Worm (Caenorhabditis elegans) whole organism, L1 larva: ENCODE results near the gene Y38H8A.7.

Source experiments
- F16B12.6 ChIP-seq: fragments of 150-350 bp; optimal IDR thresholded peaks from 2 replicates; lab custom pipeline; 2014; ENCODE audit warnings: missing biosample characterization, missing genetic modification characterization
- aha-1 ChIP-seq: fragments of 150-350 bp; optimal IDR thresholded peaks from 2 replicates; lab custom pipeline; 2014; ENCODE audit warnings: missing biosample characterization, missing genetic modification characterization
- blmp-1 ChIP-seq: fragments of 150-350 bp; optimal IDR thresholded peaks from 2 replicates; lab custom pipeline; 2014; ENCODE audit warnings: missing biosample characterization, missing genetic modification characterization
- ceh-8 ChIP-seq: fragments of 200-800 bp; sonication (Bioruptor generic); optimal IDR thresholded peaks from 2 replicates; lab custom pipeline; 2018; ENCODE audit warnings: mild to moderate bottlenecking, missing genetic modification characterization, moderate library complexity, missing compliant biosample characterization
- ceh-82 ChIP-seq, 3 experiments: fragments of 150-350 bp in 1 of 3; sonication (generic microtip) in 2 of 3; optimal IDR thresholded peaks; 2 replicates each; lab custom pipeline; 2014 to 2017; ENCODE audit warnings: missing biosample characterization in 3 of 3, missing genetic modification characterization in 3 of 3
- ceh-90 ChIP-seq: sonication (generic microtip); optimal IDR thresholded peaks from 2 replicates; lab custom pipeline; 2016; ENCODE audit warnings: missing genetic modification characterization, missing compliant biosample characterization
- ces-1 ChIP-seq: fragments of 150-350 bp; optimal IDR thresholded peaks from 2 replicates; lab custom pipeline; 2014; ENCODE audit warnings: missing biosample characterization, missing genetic modification reagents, missing genetic modification characterization
- dpl-1 ChIP-seq, 3 experiments: fragments of 150-350 bp in 2 of 3; sonication (generic microtip) in 1 of 3; optimal IDR thresholded peaks; 2 replicates each; lab custom pipeline; 2014 to 2017; ENCODE audit warnings: missing biosample characterization in 3 of 3, missing genetic modification characterization in 3 of 3, missing genetic modification reagents in 3 of 3
- efl-1 ChIP-seq, 4 experiments: fragments of 150-350 bp; optimal IDR thresholded peaks in 3 of 4; peaks in 1 of 4; 1 replicate in 1 of 4; 2 replicates in 3 of 4; lab custom pipeline; 2014; ENCODE audit warnings: missing biosample characterization in 2 of 4, missing genetic modification characterization in 2 of 4, missing genetic modification reagents in 2 of 4
- efl-3 ChIP-seq: fragments of 200-800 bp; sonication (Bioruptor generic); optimal IDR thresholded peaks from 2 replicates; lab custom pipeline; 2018; ENCODE audit warnings: mild to moderate bottlenecking, missing genetic modification characterization, missing compliant biosample characterization
- egl-13 ChIP-seq: sonication (generic microtip); optimal IDR thresholded peaks from 2 replicates; lab custom pipeline; 2016; ENCODE audit warnings: missing genotype, missing genetic modification reagents, missing genetic modification characterization, missing compliant biosample characterization
- elt-3 ChIP-seq, 6 experiments: fragments of 150-350 bp in 1 of 6; sonication (generic microtip); optimal IDR thresholded peaks; 2 replicates each; lab custom pipeline; 2017 to 2018; ENCODE audit warnings: missing biosample characterization in 6 of 6, missing genetic modification characterization in 6 of 6, inconsistent platforms in 1 of 6
- fkh-10 ChIP-seq: sonication (generic microtip); optimal IDR thresholded peaks from 2 replicates; lab custom pipeline; 2017; ENCODE audit warnings: missing biosample characterization, missing genetic modification reagents, missing genetic modification characterization
- fkh-4 ChIP-seq: sonication (generic microtip); optimal IDR thresholded peaks from 2 replicates; lab custom pipeline; 2016; ENCODE audit warnings: missing compliant biosample characterization, missing genetic modification characterization, borderline replicate concordance
- fkh-8 ChIP-seq: sonication (generic microtip); optimal IDR thresholded peaks from 2 replicates; lab custom pipeline; 2016; ENCODE audit warnings: mild to moderate bottlenecking, missing genetic modification characterization, missing compliant biosample characterization
- fos-1 ChIP-seq: fragments of 150-350 bp; optimal IDR thresholded peaks from 2 replicates; lab custom pipeline; 2014; ENCODE audit warnings: missing biosample characterization, missing genetic modification characterization
- hlh-4 ChIP-seq: sonication (generic microtip); optimal IDR thresholded peaks from 2 replicates; lab custom pipeline; 2016; ENCODE audit warnings: mild to moderate bottlenecking, missing genetic modification characterization, missing compliant biosample characterization
- hpl-2 ChIP-seq: fragments of 150-350 bp; optimal IDR thresholded peaks from 2 replicates; lab custom pipeline; 2014; ENCODE audit warnings: missing biosample characterization, missing genetic modification reagents, missing genetic modification characterization
- isw-1 ChIP-seq: fragments of 200-800 bp; sonication (Bioruptor generic); IDR thresholded peaks from 2 replicates; pipeline ENCODE4 v1.3.6; 2022; ENCODE audit warnings: missing genetic modification characterization, missing compliant biosample characterization
- lin-13 ChIP-seq: fragments of 150-350 bp; optimal IDR thresholded peaks from 2 replicates; lab custom pipeline; 2014; ENCODE audit warnings: missing biosample characterization, missing genetic modification reagents, missing genetic modification characterization
- lin-35 ChIP-seq, 2 experiments: fragments of 150-350 bp; optimal IDR thresholded peaks; 2 replicates each; lab custom pipeline; 2014; ENCODE audit warnings: missing biosample characterization in 2 of 2, missing genetic modification characterization in 2 of 2, missing genetic modification reagents in 2 of 2
- lin-39 ChIP-seq: fragments of 150-350 bp; optimal IDR thresholded peaks from 2 replicates; lab custom pipeline; 2014; ENCODE audit warnings: missing biosample characterization, missing genetic modification reagents, missing genetic modification characterization
- lsy-2 ChIP-seq, 2 experiments: fragments of 150-350 bp; optimal IDR thresholded peaks; 2 replicates each; lab custom pipeline; 2014; ENCODE audit warnings: missing biosample characterization in 2 of 2, missing genetic modification characterization in 2 of 2
- mep-1 ChIP-seq: fragments of 150-350 bp; optimal IDR thresholded peaks from 2 replicates; lab custom pipeline; 2014; ENCODE audit warnings: missing biosample characterization, missing genetic modification characterization
- nhr-11 ChIP-seq: fragments of 150-350 bp; optimal IDR thresholded peaks from 2 replicates; lab custom pipeline; 2014; ENCODE audit warnings: missing biosample characterization, missing genetic modification characterization
- nhr-12 ChIP-seq: sonication (generic microtip); optimal IDR thresholded peaks from 2 replicates; lab custom pipeline; 2017; ENCODE audit warnings: missing biosample characterization, missing genetic modification characterization
- nhr-19 ChIP-seq: fragments of 200-800 bp; sonication (Bioruptor generic); conservative IDR thresholded peaks from 2 replicates; pipeline ENCODE4 v1.3.6; 2022; ENCODE audit warnings: missing genetic modification characterization, missing compliant biosample characterization
- nhr-237 ChIP-seq: fragments of 150-350 bp; optimal IDR thresholded peaks from 2 replicates; lab custom pipeline; 2014; ENCODE audit warnings: missing biosample characterization, missing genetic modification characterization
- nhr-28 ChIP-seq: fragments of 150-350 bp; optimal IDR thresholded peaks from 2 replicates; lab custom pipeline; 2014; ENCODE audit warnings: missing biosample characterization, missing genetic modification characterization
- nhr-47 ChIP-seq: sonication (generic microtip); optimal IDR thresholded peaks from 2 replicates; lab custom pipeline; 2016; ENCODE audit warnings: mild to moderate bottlenecking, missing genetic modification characterization, moderate library complexity, missing compliant biosample characterization
- nhr-71 ChIP-seq: sonication (generic microtip); optimal IDR thresholded peaks from 2 replicates; lab custom pipeline; 2016; ENCODE audit warnings: mild to moderate bottlenecking, missing genetic modification characterization, moderate library complexity, missing compliant biosample characterization
- nhr-76 ChIP-seq: sonication (generic microtip); optimal IDR thresholded peaks from 2 replicates; lab custom pipeline; 2017; ENCODE audit warnings: missing biosample characterization, missing genetic modification characterization
- nhr-77 ChIP-seq: fragments of 150-350 bp; optimal IDR thresholded peaks from 2 replicates; lab custom pipeline; 2014; ENCODE audit warnings: missing biosample characterization, missing genetic modification characterization
- pag-3 ChIP-seq: sonication (generic microtip); optimal IDR thresholded peaks from 2 replicates; lab custom pipeline; 2017; ENCODE audit warnings: missing genetic modification characterization, mild to moderate bottlenecking, missing compliant biosample characterization, antibody characterized with exemption, borderline replicate concordance; ENCODE audit not compliant: insufficient read depth
- rnt-1 ChIP-seq: sonication (generic microtip); optimal IDR thresholded peaks from 2 replicates; lab custom pipeline; 2016; ENCODE audit warnings: mild to moderate bottlenecking, missing genetic modification characterization, moderate library complexity, missing compliant biosample characterization
- skn-1 ChIP-seq: fragments of 150-350 bp; optimal IDR thresholded peaks from 2 replicates; lab custom pipeline; 2014; ENCODE audit warnings: missing biosample characterization, missing genetic modification characterization
- snpc-4 ChIP-seq: fragments of 150-350 bp; optimal IDR thresholded peaks from 2 replicates; lab custom pipeline; 2014; ENCODE audit warnings: missing biosample characterization, missing genetic modification characterization
- snu-23 ChIP-seq: sonication (generic microtip); optimal IDR thresholded peaks from 2 replicates; lab custom pipeline; 2016; ENCODE audit warnings: missing genetic modification characterization, missing compliant biosample characterization
- sox-4 ChIP-seq: sonication (generic microtip); optimal IDR thresholded peaks from 2 replicates; lab custom pipeline; 2016; ENCODE audit warnings: missing genetic modification characterization, missing compliant biosample characterization
- tbx-2 ChIP-seq: sonication (generic microtip); optimal IDR thresholded peaks from 2 replicates; lab custom pipeline; 2016; ENCODE audit warnings: missing genetic modification characterization, missing compliant biosample characterization
- unc-86 ChIP-seq: sonication (generic microtip); optimal IDR thresholded peaks from 2 replicates; lab custom pipeline; 2016; ENCODE audit warnings: missing genetic modification characterization, missing compliant biosample characterization
- vab-15 ChIP-seq: sonication (generic microtip); optimal IDR thresholded peaks from 2 replicates; lab custom pipeline; 2017; ENCODE audit warnings: missing genotype, mild to moderate bottlenecking, missing genetic modification characterization, missing compliant biosample characterization
- zag-1 ChIP-seq: fragments of 150-350 bp; optimal IDR thresholded peaks from 2 replicates; lab custom pipeline; 2014; ENCODE audit warnings: missing biosample characterization, missing genetic modification characterization
- zip-4 ChIP-seq: fragments of 200-800 bp; sonication (Bioruptor generic); optimal IDR thresholded peaks from 2 replicates; lab custom pipeline; 2018; ENCODE audit warnings: mild to moderate bottlenecking, missing genetic modification characterization, moderate library complexity, missing compliant biosample characterization
- ztf-11 ChIP-seq, 2 experiments: sonication (generic microtip); optimal IDR thresholded peaks; 2 replicates each; lab custom pipeline; 2016 to 2017; ENCODE audit warnings: missing genetic modification characterization in 2 of 2, missing biosample characterization in 1 of 2, missing compliant biosample characterization in 1 of 2
- ztf-4 ChIP-seq: fragments of 150-350 bp; optimal IDR thresholded peaks from 2 replicates; lab custom pipeline; 2014; ENCODE audit warnings: missing biosample characterization, missing genetic modification characterization

Gene Y38H8A.7

ce11 chrIV:13474132-13474531 lies 18.8 kb downstream of the Y38H8A.7 start, which contains the start of gene Y38H8A.2:
Y38H8A.2 (plus strand) TSS chrIV:13474432.
- no peak for TF ChIP-seq zip-4
- TF ChIP-seq zag-1 (tag; lab: Kevin White, UChicago): no peak
- no peak for TF ChIP-seq pag-3 (tag; lab: Kevin White, UChicago)
- no peak for TF ChIP-seq nhr-47 (tag; lab: Kevin White, UChicago)
- TF ChIP-seq nhr-11 (tag; lab: Kevin White, UChicago): no peak
- TF ChIP-seq lsy-2 (tag; optimal IDR thresholded peaks at IDR 0.05; lab: Kevin White, UChicago): no peak
- no peak for TF ChIP-seq isw-1 (GFP tag; lab: Robert Waterston, UW)
- no peak for TF ChIP-seq ces-1 (GFP tag; lab: Kevin White, UChicago)
- no peak for TF ChIP-seq unc-86
- no peak for TF ChIP-seq lin-39 (tag; lab: Kevin White, UChicago)
- no peak for TF ChIP-seq lin-35 (GFP tag; optimal IDR thresholded peaks at IDR 0.05; lab: Kevin White, UChicago)
- no peak for TF ChIP-seq fkh-10 (GFP tag; lab: Kevin White, UChicago)
- TF ChIP-seq ceh-8: no peak
- no peak for TF ChIP-seq nhr-19 (GFP tag; lab: Robert Waterston, UW)

- TF ChIP-seq ztf-4 (tag; lab: Kevin White, UChicago): no peak
- TF ChIP-seq nhr-71: no peak
- no peak for TF ChIP-seq blmp-1 (tag; lab: Kevin White, UChicago)
- no peak for TF ChIP-seq unc-86
- no peak for TF ChIP-seq hpl-2 (GFP tag; lab: Kevin White, UChicago)
Measured at ce11 chrIV:13482469-13482868, 27.2 kb downstream of the Y38H8A.7 start, which contains the start of gene Y38H8A.1. Y38H8A.1 (plus strand) TSS chrIV:13482769.

- TF ChIP-seq efl-1 (optimal IDR thresholded peaks at IDR 0.05; lab: Kevin White, UChicago) (no peak), efl-1 (GFP tag; optimal IDR thresholded peaks at IDR 0.05 in 1 of 2; lab: Kevin White, UChicago) (peak in 1 of 2 experiments; percentile 63), ces-1 (GFP tag; lab: Kevin White, UChicago) (no peak), zip-4 (no peak), vab-15 (tag; lab: Kevin White, UChicago) (no peak), rnt-1 (tag; lab: Kevin White, UChicago) (no peak), snpc-4 (tag; lab: Kevin White, UChicago) (no peak), mep-1 (tag; lab: Kevin White, UChicago) (no peak), fkh-4 (tag; lab: Kevin White, UChicago) (no peak), ceh-8 (no peak)
Measured at ce11 chrIV:13483596-13483995, 28.3 kb downstream of the Y38H8A.7 start.

- TF ChIP-seq aha-1 (no peak), nhr-11 (tag; lab: Kevin White, UChicago) (no peak), zag-1 (tag; lab: Kevin White, UChicago) (no peak), tbx-2 (tag; lab: Kevin White, UChicago) (peak; percentile 10), fos-1 (tag; lab: Kevin White, UChicago) (no peak), snu-23 (GFP tag; lab: Kevin White, UChicago) (no peak), nhr-76 (tag; lab: Kevin White, UChicago) (no peak), nhr-77 (tag; lab: Kevin White, UChicago) (no peak), pag-3 (tag; lab: Kevin White, UChicago) (no peak), nhr-237 (tag; lab: Kevin White, UChicago) (no peak), ceh-8 (no peak), nhr-28 (tag; lab: Kevin White, UChicago) (no peak), elt-3 (tag; optimal IDR thresholded peaks at IDR 0.05; lab: Kevin White, UChicago) (no peak), fkh-8 (tag; lab: Kevin White, UChicago) (no peak), ztf-11 (tag; optimal IDR thresholded peaks at IDR 0.05; lab: Kevin White, UChicago) (peak in 1 of 2 experiments; percentile 56), skn-1 (tag; lab: Kevin White, UChicago) (no peak), hlh-4 (tag; lab: Kevin White, UChicago) (no peak), ceh-90 (tag; lab: Kevin White, UChicago) (no peak), ceh-82 (tag; optimal IDR thresholded peaks at IDR 0.05; lab: Kevin White, UChicago) (no peak), efl-3 (no peak), nhr-12 (tag; lab: Kevin White, UChicago) (no peak), lin-39 (tag; lab: Kevin White, UChicago) (no peak), egl-13 (tag; lab: Kevin White, UChicago) (no peak), sox-4 (tag; lab: Kevin White, UChicago) (no peak), ztf-4 (tag; lab: Kevin White, UChicago) (no peak), lin-13 (GFP tag; lab: Kevin White, UChicago) (no peak), fkh-4 (tag; lab: Kevin White, UChicago) (no peak), F16B12.6 (tag; lab: Kevin White, UChicago) (no peak), nhr-71 (peak; percentile 48), dpl-1 (GFP tag; optimal IDR thresholded peaks at IDR 0.05; lab: Kevin White, UChicago) (no peak)
Measured at ce11 chrIV:13487019-13487418, 31.7 kb downstream of the Y38H8A.7 start.
